Worm (Caenorhabditis elegans) whole organism, young adult: ENCODE data around the gene ent-3.

ENCODE experiments used
- B0019.2 ChIP-seq: fragments of 200-800 bp; sonication (Bioruptor generic); conservative IDR thresholded peaks from 2 replicates; pipeline ENCODE4 v1.3.6; 2022; ENCODE audit warnings: missing genetic modification reagents, missing genetic modification characterization, missing compliant biosample characterization
- F10E7.11 ChIP-seq: sonication (generic microtip); optimal IDR thresholded peaks from 2 replicates; lab custom pipeline; 2017; ENCODE audit warnings: mild to moderate bottlenecking, missing genetic modification characterization, moderate library complexity, missing compliant biosample characterization
- F33H1.4 ChIP-seq: fragments of 200-800 bp; sonication (Bioruptor generic); IDR thresholded peaks from 2 replicates; pipeline ENCODE4 v1.3.6; 2022; ENCODE audit warnings: missing genetic modification reagents, missing genetic modification characterization, missing compliant biosample characterization
- F52B5.7 ChIP-seq: sonication (generic microtip); optimal IDR thresholded peaks from 2 replicates; lab custom pipeline; 2016; ENCODE audit warnings: mild to moderate bottlenecking, missing genetic modification characterization, missing compliant biosample characterization
- F57A8.1 ChIP-seq: fragments of 200-800 bp; sonication (Bioruptor generic); optimal IDR thresholded peaks from 2 replicates; lab custom pipeline; 2018; ENCODE audit warnings: mild to moderate bottlenecking, missing genetic modification characterization, moderate library complexity, missing compliant biosample characterization
- K11D2.4 ChIP-seq: fragments of 200-800 bp; sonication (Bioruptor generic); IDR thresholded peaks from 2 replicates; pipeline ENCODE4 v1.3.6; 2022; ENCODE audit warnings: missing genetic modification reagents, missing genetic modification characterization, missing compliant biosample characterization
- Y53F4B.3 ChIP-seq: fragments of 200-800 bp; sonication (Bioruptor generic); IDR thresholded peaks from 2 replicates; pipeline ENCODE4 v1.3.6; 2022; ENCODE audit warnings: missing genetic modification reagents, missing genetic modification characterization, missing compliant biosample characterization
- Y53G8AR.9 ChIP-seq: fragments of 200-800 bp; sonication (Bioruptor generic); conservative IDR thresholded peaks from 2 replicates; pipeline ENCODE4 v1.3.6; 2022; ENCODE audit warnings: missing genetic modification reagents, missing genetic modification characterization, missing compliant biosample characterization
- Y67H2A.10 ChIP-seq: fragments of 200-800 bp; sonication (Bioruptor generic); conservative IDR thresholded peaks from 2 replicates; pipeline ENCODE4 v1.3.6; 2022; ENCODE audit warnings: missing genetic modification reagents, missing genetic modification characterization, missing compliant biosample characterization
- Y79H2A.3 ChIP-seq: fragments of 200-800 bp; sonication (Bioruptor generic); conservative IDR thresholded peaks from 2 replicates; pipeline ENCODE4 v1.3.6; 2022; ENCODE audit warnings: missing genetic modification reagents, missing genetic modification characterization, missing compliant biosample characterization
- aptf-2 ChIP-seq: fragments of 200-800 bp; sonication (Bioruptor generic); conservative IDR thresholded peaks from 2 replicates; pipeline ENCODE4 v1.3.6; 2022; ENCODE audit warnings: missing genetic modification reagents, missing genetic modification characterization, missing compliant biosample characterization
- ccch-3 ChIP-seq: fragments of 200-800 bp; sonication (Bioruptor generic); optimal IDR thresholded peaks from 2 replicates; lab custom pipeline; 2018; ENCODE audit warnings: mild to moderate bottlenecking, missing genetic modification characterization, missing compliant biosample characterization
- cebp-1 ChIP-seq, 2 experiments: fragments of 200-800 bp in 1 of 2; sonication (Bioruptor generic) in 1 of 2; sonication (generic microtip) in 1 of 2; IDR thresholded peaks in 1 of 2; optimal IDR thresholded peaks in 1 of 2; 2 replicates each; pipeline versions ENCODE4 v1.3.6 to Lab custom; 2017 to 2022; ENCODE audit warnings: missing compliant biosample characterization in 2 of 2, missing genetic modification characterization in 2 of 2, mild to moderate bottlenecking in 1 of 2, missing genetic modification reagents in 1 of 2, moderate library complexity in 1 of 2
- ceh-27 ChIP-seq: fragments of 200-800 bp; sonication (Bioruptor generic); optimal IDR thresholded peaks from 2 replicates; lab custom pipeline; 2018; ENCODE audit warnings: mild to moderate bottlenecking, missing genetic modification characterization, moderate library complexity, missing compliant biosample characterization
- ceh-79 ChIP-seq: sonication (generic microtip); optimal IDR thresholded peaks from 2 replicates; lab custom pipeline; 2017; ENCODE audit warnings: mild to moderate bottlenecking, missing genetic modification characterization, missing compliant biosample characterization
- ceh-91 ChIP-seq: fragments of 200-800 bp; sonication (Bioruptor generic); IDR thresholded peaks from 2 replicates; pipeline ENCODE4 v1.3.6; 2022; ENCODE audit warnings: missing genetic modification reagents, missing genetic modification characterization, missing compliant biosample characterization
- dox-1 ChIP-seq: fragments of 200-800 bp; sonication (Bioruptor generic); IDR thresholded peaks from 2 replicates; pipeline ENCODE4 v1.3.6; 2022; ENCODE audit warnings: missing genetic modification reagents, missing genetic modification characterization, missing compliant biosample characterization
- dpff-1 ChIP-seq: sonication (generic microtip); optimal IDR thresholded peaks from 2 replicates; lab custom pipeline; 2017; ENCODE audit warnings: mild to moderate bottlenecking, missing genetic modification characterization, missing compliant biosample characterization
- dpl-1 ChIP-seq: fragments of 150-350 bp; optimal IDR thresholded peaks from 2 replicates; lab custom pipeline; 2014; ENCODE audit warnings: missing biosample characterization, missing genetic modification reagents, missing genetic modification characterization
- egl-18 ChIP-seq: fragments of 200-800 bp; sonication (Bioruptor generic); IDR thresholded peaks from 2 replicates; pipeline ENCODE4 v1.3.6; 2022; ENCODE audit warnings: missing genetic modification reagents, missing genetic modification characterization, missing compliant biosample characterization
- egl-44 ChIP-seq: fragments of 200-800 bp; sonication (Bioruptor generic); IDR thresholded peaks from 2 replicates; pipeline ENCODE4 v1.3.6; 2022; ENCODE audit warnings: missing genetic modification reagents, missing genetic modification characterization, missing compliant biosample characterization
- hlh-26 ChIP-seq: fragments of 200-800 bp; sonication (Bioruptor generic); conservative IDR thresholded peaks from 2 replicates; pipeline ENCODE4 v1.3.6; 2022; ENCODE audit warnings: missing genetic modification reagents, missing genetic modification characterization, missing compliant biosample characterization
- hmg-1.2 ChIP-seq: fragments of 200-800 bp; sonication (Bioruptor generic); IDR thresholded peaks from 2 replicates; pipeline ENCODE4 v1.3.6; 2022; ENCODE audit warnings: missing genetic modification reagents, missing genetic modification characterization, missing compliant biosample characterization
- lag-1 ChIP-seq: fragments of 200-800 bp; sonication (Bioruptor generic); IDR thresholded peaks from 2 replicates; pipeline ENCODE4 v1.3.6; 2022; ENCODE audit warnings: missing genetic modification reagents, missing genetic modification characterization, missing compliant biosample characterization
- lin-40 ChIP-seq: sonication (generic microtip); optimal IDR thresholded peaks from 2 replicates; lab custom pipeline; 2016; ENCODE audit warnings: missing genetic modification characterization, mild to moderate bottlenecking, missing compliant biosample characterization, missing genotype, missing genetic modification reagents
- madf-3 ChIP-seq: fragments of 200-800 bp; sonication (Bioruptor generic); IDR thresholded peaks from 2 replicates; pipeline ENCODE4 v1.3.6; 2022; ENCODE audit warnings: missing genetic modification reagents, missing genetic modification characterization, missing compliant biosample characterization
- mcd-1 ChIP-seq: fragments of 200-800 bp; sonication (Bioruptor generic); IDR thresholded peaks from 2 replicates; pipeline ENCODE4 v1.3.6; 2022; ENCODE audit warnings: missing genetic modification reagents, missing genetic modification characterization, missing compliant biosample characterization
- mel-28 ChIP-seq: sonication (generic microtip); optimal IDR thresholded peaks from 2 replicates; lab custom pipeline; 2016; ENCODE audit warnings: borderline replicate concordance, mild to moderate bottlenecking, missing genetic modification characterization, missing compliant biosample characterization
- mxl-1 ChIP-seq: sonication (generic microtip); optimal IDR thresholded peaks from 2 replicates; lab custom pipeline; 2016; ENCODE audit warnings: missing genetic modification characterization, missing compliant biosample characterization
- nfya-1 ChIP-seq: sonication (generic microtip); optimal IDR thresholded peaks from 2 replicates; lab custom pipeline; 2017; ENCODE audit warnings: antibody characterized with exemption, missing compliant biosample characterization, missing genetic modification characterization, borderline replicate concordance; ENCODE audit not compliant: insufficient read depth
- nfya-2 ChIP-seq: fragments of 200-800 bp; sonication (Bioruptor generic); IDR thresholded peaks from 2 replicates; pipeline ENCODE4 v1.3.6; 2022; ENCODE audit warnings: missing genetic modification reagents, missing genetic modification characterization, missing compliant biosample characterization
- nhr-80 ChIP-seq: sonication (generic microtip); optimal IDR thresholded peaks from 2 replicates; lab custom pipeline; 2016; ENCODE audit warnings: missing genetic modification characterization, missing compliant biosample characterization
- sea-2 ChIP-seq: fragments of 200-800 bp; sonication (Bioruptor generic); IDR thresholded peaks from 2 replicates; pipeline ENCODE4 v1.3.6; 2022; ENCODE audit warnings: missing genetic modification characterization, missing compliant biosample characterization
- snpc-1.1 ChIP-seq: sonication (generic microtip); optimal IDR thresholded peaks from 2 replicates; lab custom pipeline; 2017; ENCODE audit warnings: missing genetic modification characterization, mild to moderate bottlenecking, missing compliant biosample characterization, antibody characterized with exemption, moderate library complexity, missing genotype, missing genetic modification reagents; ENCODE audit not compliant: insufficient read depth
- somi-1 ChIP-seq: fragments of 200-800 bp; sonication (Bioruptor generic); optimal IDR thresholded peaks from 2 replicates; lab custom pipeline; 2018; ENCODE audit warnings: mild to moderate bottlenecking, missing genetic modification characterization, missing compliant biosample characterization
- tlf-1 ChIP-seq: fragments of 200-800 bp; sonication (Bioruptor generic); optimal IDR thresholded peaks from 2 replicates; lab custom pipeline; 2018; ENCODE audit warnings: mild to moderate bottlenecking, missing genetic modification characterization, missing compliant biosample characterization
- ztf-25 ChIP-seq: fragments of 200-800 bp; sonication (Bioruptor generic); IDR thresholded peaks from 2 replicates; pipeline ENCODE4 v1.3.6; 2022; ENCODE audit warnings: missing genetic modification reagents, missing genetic modification characterization, missing compliant biosample characterization

ent-3 gene

ce11 chrV:14226373-14226772 is 9.5 kb downstream of the ent-3 start, which contains the start of gene nep-21:
TSS of gene nep-21 (minus strand) at chrV:14226473.
- TF ChIP-seq dox-1 (no peak), ztf-25 (GFP tag; lab: Robert Waterston, UW) (no peak), dpff-1 (tag; lab: Kevin White, UChicago) (no peak), mcd-1 (GFP tag; lab: Robert Waterston, UW) (no peak), tlf-1 (GFP tag; lab: Kevin White, UChicago) (no peak), ceh-91 (GFP tag; lab: Robert Waterston, UW) (no peak), nfya-1 (no peak), ceh-79 (no peak), Y53F4B.3 (GFP tag; lab: Robert Waterston, UW) (no peak), Y67H2A.10 (GFP tag; lab: Robert Waterston, UW) (no peak), K11D2.4 (GFP tag; lab: Robert Waterston, UW) (no peak), egl-18 (GFP tag; lab: Robert Waterston, UW) (no peak), nfya-2 (GFP tag; lab: Robert Waterston, UW) (no peak)

- no peak for TF ChIP-seq cebp-1 (GFP tag; IDR thresholded peaks at IDR 0.05; lab: Robert Waterston, UW)
- no peak for TF ChIP-seq cebp-1 (tag; optimal IDR thresholded peaks at IDR 0.05; lab: Kevin White, UChicago)
- TF ChIP-seq B0019.2 (GFP tag; lab: Robert Waterston, UW) = no peak
These were observed 12.7 kb downstream of the ent-3 start for ce11 chrV:14223141-14223540.

DNA sequence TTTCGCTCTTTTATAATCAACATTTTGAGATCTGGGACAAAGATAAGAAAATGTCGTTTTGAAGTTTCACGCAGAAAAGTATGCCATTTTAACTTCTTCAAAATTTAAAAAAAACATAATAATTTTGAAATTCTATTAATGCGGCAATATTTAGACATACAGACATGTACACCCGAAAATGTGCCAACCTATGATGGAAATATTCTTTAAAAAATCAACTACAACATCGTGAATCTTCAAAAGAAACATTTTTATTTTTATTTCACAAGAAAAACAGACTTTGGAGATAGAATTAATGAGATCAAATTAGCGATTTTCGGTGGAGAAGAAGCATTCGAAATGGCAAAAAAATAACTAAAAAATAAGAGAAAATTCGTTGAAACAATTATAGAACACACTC is 20.7 kb downstream of the ent-3 start, which contains the start of gene T16A9.5:
TSS of gene T16A9.5 (minus strand) at position 101 of the 400 bp plus-strand sequence.
- TF ChIP-seq ztf-25 (GFP tag; lab: Robert Waterston, UW) = no peak
- TF ChIP-seq ceh-27 (GFP tag; lab: Kevin White, UChicago) = no peak
- TF ChIP-seq F57A8.1 = no peak
- TF ChIP-seq snpc-1.1 (tag; lab: Kevin White, UChicago) = no peak
- no peak for TF ChIP-seq mel-28 (tag; lab: Kevin White, UChicago)
- no peak for TF ChIP-seq lin-40
- no peak for TF ChIP-seq sea-2 (GFP tag; lab: Robert Waterston, UW)
- TF ChIP-seq hmg-1.2 = no peak
- TF ChIP-seq F33H1.4 (GFP tag; lab: Robert Waterston, UW) = no peak
- TF ChIP-seq nfya-1 = no peak
- no peak for TF ChIP-seq Y79H2A.3 (GFP tag; lab: Robert Waterston, UW)
- no peak for TF ChIP-seq lag-1
- TF ChIP-seq Y53G8AR.9 (GFP tag; lab: Robert Waterston, UW) = no peak
- TF ChIP-seq ccch-3 (GFP tag; lab: Kevin White, UChicago) = no peak
- TF ChIP-seq ceh-79 = no peak
- no peak for TF ChIP-seq F52B5.7 (tag; lab: Kevin White, UChicago)
- TF ChIP-seq F10E7.11 (tag; lab: Kevin White, UChicago) = no peak
- TF ChIP-seq dpff-1 (tag; lab: Kevin White, UChicago) = no peak
- no peak for TF ChIP-seq madf-3 (GFP tag; lab: Robert Waterston, UW)

DNA sequence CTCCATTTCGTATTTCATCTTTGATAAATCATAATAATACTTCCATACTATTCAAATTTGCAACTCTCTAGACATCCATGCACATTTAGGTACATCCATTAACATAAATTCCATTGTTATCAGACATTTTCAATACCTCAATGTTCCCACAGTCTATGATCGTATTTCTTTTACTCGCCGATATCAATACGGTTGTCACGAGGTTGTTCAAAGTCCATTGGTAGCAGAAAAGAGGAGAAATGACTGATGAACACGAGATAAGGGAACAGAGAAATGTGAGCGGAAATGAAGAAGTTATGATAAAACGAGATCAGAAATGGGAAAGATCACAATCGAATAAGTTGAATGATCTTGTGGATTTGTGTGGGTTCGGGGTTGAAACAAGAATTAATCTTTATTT is 23.0 kb downstream of the ent-3 start:
- TF ChIP-seq hlh-26 (GFP tag; lab: Robert Waterston, UW) (no peak), aptf-2 (GFP tag; lab: Robert Waterston, UW) (no peak), mxl-1 (tag; lab: Kevin White, UChicago) (no peak), somi-1 (GFP tag; lab: Kevin White, UChicago) (no peak), F33H1.4 (GFP tag; lab: Robert Waterston, UW) (no peak), egl-44 (0 out of 2 replicates have a peak, but pooled peaks have one; percentile 43), nhr-80 (tag; lab: Kevin White, UChicago) (peak; percentile 50), dpl-1 (GFP tag; lab: Kevin White, UChicago) (no peak)
- TF ChIP-seq, all 124 proteins: peak for 2
